Fruit fly (Drosophila melanogaster): ENCODE results near the gene hoip.

hoip gene

DNA sequence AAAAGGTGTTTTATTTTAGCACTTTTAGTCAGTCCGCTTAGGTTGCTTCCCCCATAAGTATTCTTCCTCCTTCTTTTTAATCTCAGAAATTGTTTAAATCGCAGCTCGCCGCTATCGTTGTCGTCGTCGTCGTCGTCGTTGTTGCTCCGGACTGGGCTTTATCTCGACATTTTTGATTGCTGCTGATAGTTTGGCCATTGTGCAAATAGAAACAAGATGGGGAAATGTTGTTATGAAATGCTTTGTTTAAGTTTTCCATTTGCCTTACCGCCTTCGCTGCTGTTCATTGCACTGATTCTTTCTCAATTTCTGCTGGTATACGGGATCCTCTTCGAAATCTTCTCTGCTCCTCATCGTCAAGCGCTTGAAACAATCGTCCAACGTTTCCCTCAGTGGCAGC is 3.4 kb downstream of the hoip start:
- TF ChIP-seq sens-2 (GFP tag; IDR thresholded peaks at IDR 0.05) (0 out of 2 replicates have a peak, but pooled peaks have one; percentile 11), grn (GFP tag; optimal IDR thresholded peaks at IDR 0.05) (peak; percentile 49), CG9876 (GFP tag; optimal IDR thresholded peaks at IDR 0.05) (no peak), br (optimal IDR thresholded peaks at IDR 0.05) (no peak), sug (tag; optimal IDR thresholded peaks at IDR 0.05) (peak; percentile 38), maf-S (GFP tag; optimal IDR thresholded peaks at IDR 0.05) (no peak), slp2 (GFP tag; optimal IDR thresholded peaks at IDR 0.05) (no peak), lmd (GFP tag; IDR thresholded peaks at IDR 0.05) (no peak), gcm (GFP tag; optimal IDR thresholded peaks at IDR 0.05) (peak; percentile 8), Med (GFP tag) (peak; percentile 26), sd (tag; optimal IDR thresholded peaks at IDR 0.05) (peak; percentile 46), ci (GFP tag; IDR thresholded peaks at IDR 0.05) (no peak), exex (tag; optimal IDR thresholded peaks at IDR 0.05) (peak; percentile 52), CG12071 (GFP tag; optimal IDR thresholded peaks at IDR 0.05) (no peak), wor (GFP tag; IDR thresholded peaks at IDR 0.05) (no peak), CG10543 (GFP tag; optimal IDR thresholded peaks at IDR 0.05) (peak; percentile 34), CG7372 (GFP tag; IDR thresholded peaks at IDR 0.05) (no peak), Hey (tag; optimal IDR thresholded peaks at IDR 0.05) (no peak), CG6854 (GFP tag; optimal IDR thresholded peaks at IDR 0.05) (no peak), croc (GFP tag; conservative IDR thresholded peaks at IDR 0.05) (no peak), Pdp1 (GFP tag; optimal IDR thresholded peaks at IDR 0.05) (peak in 1 of 2 experiments; percentile 44), CG6765 (GFP tag; optimal IDR thresholded peaks at IDR 0.05) (no peak), Hr51 (GFP tag; optimal IDR thresholded peaks at IDR 0.05) (no peak), sens (GFP tag) (peak; percentile 13), CG34376 (GFP tag; optimal IDR thresholded peaks at IDR 0.05) (peak; percentile 48)

DNA sequence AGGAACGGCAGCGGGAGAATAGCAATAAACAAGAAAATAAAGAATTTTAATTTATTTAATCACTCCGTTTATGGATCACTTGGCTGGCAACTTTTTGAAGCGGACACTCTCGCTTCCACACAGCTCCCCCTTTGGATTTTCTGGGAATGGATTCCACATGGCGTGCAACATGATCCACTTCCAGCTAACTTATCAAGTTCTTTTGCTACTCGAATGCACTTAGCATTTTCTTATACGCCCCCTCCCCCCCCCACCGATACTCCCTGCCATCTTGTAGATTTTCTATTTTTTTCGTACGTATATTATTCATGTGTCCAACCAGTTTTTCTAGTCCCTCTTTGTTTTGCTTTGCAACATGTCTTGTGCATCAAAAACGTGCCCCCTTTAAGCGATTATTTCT is 4.8 kb downstream of the hoip start:
- TF ChIP-seq nom (GFP tag; optimal IDR thresholded peaks at IDR 0.05) (peak; percentile 11), Med (GFP tag) (peak; percentile 55), exex (tag; optimal IDR thresholded peaks at IDR 0.05) (no peak), dimm (GFP tag; IDR thresholded peaks at IDR 0.05) (no peak), sqz (GFP tag; optimal IDR thresholded peaks at IDR 0.05) (peak; percentile 8), CG9215 (GFP tag; IDR thresholded peaks at IDR 0.05) (no peak), CG9727 (GFP tag; optimal IDR thresholded peaks at IDR 0.05) (no peak), ranshi (GFP tag; IDR thresholded peaks at IDR 0.05) (no peak), Abd-B (GFP tag; optimal IDR thresholded peaks at IDR 0.05) (no peak), HmgZ (tag; optimal IDR thresholded peaks at IDR 0.05) (no peak), toy (GFP tag; IDR thresholded peaks at IDR 0.05) (no peak), CG31365 (tag; optimal IDR thresholded peaks at IDR 0.05) (no peak), pros (GFP tag; optimal IDR thresholded peaks at IDR 0.05) (peak; percentile 70), CG11695 (GFP tag; IDR thresholded peaks at IDR 0.05) (no peak), run (tag; optimal IDR thresholded peaks at IDR 0.05) (no peak), lbe (GFP tag; optimal IDR thresholded peaks at IDR 0.05) (no peak), crol (GFP tag; IDR thresholded peaks at IDR 0.05) (peak; percentile 69)

DNA sequence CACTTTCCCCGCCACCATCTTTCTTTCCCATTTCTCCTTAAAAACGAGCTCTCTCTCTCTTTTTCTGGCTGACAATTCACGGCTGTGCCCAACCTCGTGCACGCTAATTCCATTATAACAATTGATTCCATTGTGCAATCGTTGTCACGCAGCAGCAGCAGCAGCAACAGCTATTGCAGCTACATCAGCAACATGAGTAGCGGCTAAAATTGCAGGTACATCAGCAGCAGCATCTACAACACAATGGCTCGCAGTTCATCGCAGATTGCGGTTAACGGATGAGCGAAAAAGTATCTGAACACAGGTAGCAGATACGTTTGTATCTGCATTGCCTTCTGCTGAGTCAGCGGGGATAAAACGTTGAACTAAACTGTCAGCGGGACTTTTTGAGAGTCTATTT is 5.7 kb downstream of the hoip start:
- TF ChIP-seq jing (GFP tag; optimal IDR thresholded peaks at IDR 0.05) = no peak
- no peak for TF ChIP-seq sima (GFP tag; optimal IDR thresholded peaks at IDR 0.05)
- TF ChIP-seq tll (GFP tag; optimal IDR thresholded peaks at IDR 0.05) = peak in 1 of 2 experiments; percentile 38
- TF ChIP-seq D (optimal IDR thresholded peaks at IDR 0.05) = peak; percentile 58
- TF ChIP-seq D (GFP tag; optimal IDR thresholded peaks at IDR 0.05) = no peak
- TF ChIP-seq Elba2 (GFP tag; optimal IDR thresholded peaks at IDR 0.05) = no peak
- TF ChIP-seq bcd (GFP tag; optimal IDR thresholded peaks at IDR 0.05) = no peak
- TF ChIP-seq zen (tag; optimal IDR thresholded peaks at IDR 0.05) = peak; percentile 59
- TF ChIP-seq Pdp1 (GFP tag; optimal IDR thresholded peaks at IDR 0.05) = peak in 1 of 2 experiments; percentile 32
- TF ChIP-seq nom (GFP tag; optimal IDR thresholded peaks at IDR 0.05) = no peak
- peak; percentile 97 for TF ChIP-seq CG15479 (GFP tag; optimal IDR thresholded peaks at IDR 0.05)
- TF ChIP-seq kni (GFP tag; optimal IDR thresholded peaks at IDR 0.05) = no peak
- TF ChIP-seq ems (GFP tag; optimal IDR thresholded peaks at IDR 0.05) = no peak

Data from whole organism, embryonic.